Fruit fly (Drosophila melanogaster) whole organism, embryonic: Measurements from ENCODE around the gene Jhbp7.

ENCODE experiments used
- CG11504 ChIP-seq: fragments of 200-800 bp; sonication (Bioruptor generic); optimal IDR thresholded peaks from 3 replicates; lab custom pipeline; 2019; ENCODE audit warnings: missing biosample characterization, mild to moderate bottlenecking, missing genetic modification characterization, moderate library complexity
- CG12219 ChIP-seq: fragments of 200-800 bp; sonication (Bioruptor generic); optimal IDR thresholded peaks from 3 replicates; lab custom pipeline; 2018; ENCODE audit warnings: missing biosample characterization, mild to moderate bottlenecking, missing genetic modification characterization
- CG13894 ChIP-seq: fragments of 200-800 bp; sonication (Bioruptor generic); optimal IDR thresholded peaks from 3 replicates; lab custom pipeline; 2018; ENCODE audit warnings: missing biosample characterization, mild to moderate bottlenecking, missing genetic modification characterization, moderate library complexity
- CG15514 ChIP-seq: fragments of 200-800 bp; sonication (Bioruptor generic); optimal IDR thresholded peaks from 3 replicates; lab custom pipeline; 2017; ENCODE audit warnings: missing biosample characterization, missing genetic modification characterization, mild to moderate bottlenecking, moderate library complexity, missing genetic modification reagents
- CG15601 ChIP-seq: fragments of 200-800 bp; sonication (Bioruptor generic); optimal IDR thresholded peaks from 3 replicates; lab custom pipeline; 2019; ENCODE audit warnings: missing biosample characterization, mild to moderate bottlenecking, missing genetic modification characterization, moderate library complexity
- CG16779 ChIP-seq: fragments of 200-800 bp; sonication (Bioruptor generic); IDR thresholded peaks from 2 replicates; pipeline ENCODE4 v1.3.6; 2022; ENCODE audit warnings: missing biosample characterization, missing genetic modification characterization
- CG32532 ChIP-seq: fragments of 200-800 bp; sonication (Bioruptor generic); IDR thresholded peaks from 2 replicates; pipeline ENCODE4 v1.3.6; 2022; ENCODE audit warnings: missing biosample characterization, missing genetic modification characterization
- CG34422 ChIP-seq: fragments of 200-800 bp; sonication (Bioruptor generic); IDR thresholded peaks from 3 replicates; pipeline ENCODE4 v1.3.6; 2022; ENCODE audit warnings: missing biosample characterization, missing genetic modification characterization
- CG3838 ChIP-seq: fragments of 200-800 bp; sonication (Bioruptor generic); optimal IDR thresholded peaks from 3 replicates; lab custom pipeline; 2016; ENCODE audit warnings: missing biosample characterization, missing genetic modification characterization
- CG4617 ChIP-seq: fragments of 200-800 bp; sonication (Bioruptor generic); optimal IDR thresholded peaks from 3 replicates; lab custom pipeline; 2016; ENCODE audit warnings: missing biosample characterization, missing genetic modification characterization, borderline replicate concordance
- CG7271 ChIP-seq: fragments of 200-800 bp; sonication (Bioruptor generic); optimal IDR thresholded peaks from 2 replicates; lab custom pipeline; 2018; ENCODE audit warnings: missing biosample characterization, mild to moderate bottlenecking, missing genetic modification characterization, moderate library complexity
- CG7745 ChIP-seq: fragments of 200-800 bp; sonication (Bioruptor generic); optimal IDR thresholded peaks from 2 replicates; lab custom pipeline; 2018; ENCODE audit warnings: missing biosample characterization, mild to moderate bottlenecking, missing genetic modification characterization, moderate library complexity
- CG8924 ChIP-seq: fragments of 200-800 bp; optimal IDR thresholded peaks from 3 replicates; lab custom pipeline; 2019; ENCODE audit warnings: missing biosample characterization, mild to moderate bottlenecking, missing genetic modification characterization, moderate library complexity
- CTCF ChIP-seq: fragments of 200-800 bp; sonication (Bioruptor generic); optimal IDR thresholded peaks from 2 replicates; lab custom pipeline; 2017; ENCODE audit warnings: missing biosample characterization, mild to moderate bottlenecking, missing genetic modification characterization, moderate library complexity
- Chrac-16 ChIP-seq: fragments of 200-800 bp; sonication (Bioruptor generic); optimal IDR thresholded peaks from 3 replicates; lab custom pipeline; 2016; ENCODE audit warnings: missing biosample characterization, missing genetic modification characterization
- Ets65A ChIP-seq: fragments of 200-800 bp; sonication (Bioruptor generic); peaks from one replicate; lab custom pipeline; 2016; ENCODE audit warnings: missing biosample characterization, missing genetic modification characterization
- Fer1 ChIP-seq: fragments of 200-800 bp; sonication (Bioruptor generic); optimal IDR thresholded peaks from 2 replicates; lab custom pipeline; 2017; ENCODE audit warnings: missing biosample characterization, mild to moderate bottlenecking, missing genetic modification characterization
- Hand ChIP-seq: fragments of 200-800 bp; sonication (Bioruptor generic); optimal IDR thresholded peaks from 2 replicates; lab custom pipeline; 2017; ENCODE audit warnings: mild to moderate bottlenecking, missing biosample characterization, missing genetic modification reagents, missing genetic modification characterization
- Nf-YA ChIP-seq: fragments of 200-800 bp; sonication (Bioruptor generic); IDR thresholded peaks from 2 replicates; pipeline ENCODE4 v1.3.6; 2022; ENCODE audit warnings: missing biosample characterization, missing genetic modification characterization
- Trl ChIP-seq, 3 experiments: fragments of >200 bp in 2 of 3; fragments of 200-800 bp in 1 of 3; sonication (Bioruptor generic) in 1 of 3; optimal IDR thresholded peaks; 2 replicates in 1 of 3; 3 replicates in 2 of 3; lab custom pipeline; 2016 to 2017; ENCODE audit warnings: missing biosample characterization in 1 of 3, missing genetic modification characterization in 1 of 3
- abd-A ChIP-seq: fragments of 200-800 bp; sonication (Bioruptor generic); optimal IDR thresholded peaks from 3 replicates; lab custom pipeline; 2019; ENCODE audit warnings: missing biosample characterization, mild to moderate bottlenecking, missing genetic modification characterization, moderate library complexity
- al ChIP-seq: fragments of 200-800 bp; sonication (Bioruptor generic); IDR thresholded peaks from 2 replicates; pipeline ENCODE4 v1.3.6; 2022; ENCODE audit warnings: missing biosample characterization, missing genetic modification characterization
- amos ChIP-seq: fragments of 200-800 bp; sonication (Bioruptor generic); IDR thresholded peaks from 2 replicates; pipeline ENCODE4 v1.3.6; 2022; ENCODE audit warnings: missing biosample characterization, missing genetic modification characterization; ENCODE audit not compliant: partially characterized antibody
- az2 ChIP-seq: fragments of 200-800 bp; sonication (Bioruptor generic); optimal IDR thresholded peaks from 3 replicates; lab custom pipeline; 2016; ENCODE audit warnings: missing biosample characterization, missing genetic modification characterization
- cad ChIP-seq: fragments of >200 bp; optimal IDR thresholded peaks from 2 replicates; lab custom pipeline; 2017; ENCODE audit warnings: missing biosample characterization, missing genetic modification characterization
- dan ChIP-seq: fragments of 200-800 bp; sonication (Bioruptor generic); IDR thresholded peaks from 2 replicates; pipeline ENCODE4 v1.3.6; 2022; ENCODE audit warnings: missing biosample characterization, missing genetic modification characterization
- ewg ChIP-seq: fragments of 200-800 bp; sonication (Bioruptor generic); optimal IDR thresholded peaks from 3 replicates; lab custom pipeline; 2017; ENCODE audit warnings: mild to moderate bottlenecking, missing biosample characterization, missing genetic modification reagents, missing genetic modification characterization
- fd102C ChIP-seq: fragments of 200-800 bp; sonication (Bioruptor generic); optimal IDR thresholded peaks from 2 replicates; lab custom pipeline; 2018; ENCODE audit warnings: missing biosample characterization, mild to moderate bottlenecking, missing genetic modification characterization, moderate library complexity
- ind ChIP-seq: fragments of 200-800 bp; sonication (Bioruptor generic); optimal IDR thresholded peaks from 3 replicates; lab custom pipeline; 2016; ENCODE audit warnings: missing biosample characterization, missing genetic modification characterization
- insv ChIP-seq, 2 experiments: fragments of 200-800 bp; sonication (Bioruptor generic); optimal IDR thresholded peaks; 3 replicates each; lab custom pipeline; 2016 to 2018; ENCODE audit warnings: missing biosample characterization in 2 of 2, missing genetic modification characterization in 2 of 2
- knrl ChIP-seq: fragments of 200-800 bp; sonication (Bioruptor generic); IDR thresholded peaks from 3 replicates; pipeline ENCODE4 v1.3.6; 2022; ENCODE audit warnings: missing biosample characterization, missing genetic modification characterization; ENCODE audit not compliant: partially characterized antibody
- lilli ChIP-seq: fragments of 200-800 bp; sonication (Bioruptor generic); optimal IDR thresholded peaks from 3 replicates; lab custom pipeline; 2016; ENCODE audit warnings: missing biosample characterization, missing genetic modification characterization
- lmd ChIP-seq: fragments of 200-800 bp; sonication (Bioruptor generic); IDR thresholded peaks from 2 replicates; pipeline ENCODE4 v1.3.6; 2022; ENCODE audit warnings: missing biosample characterization, missing genetic modification characterization
- nmo ChIP-seq: fragments of 200-800 bp; sonication (Bioruptor generic); optimal IDR thresholded peaks from 2 replicates; lab custom pipeline; 2018; ENCODE audit warnings: missing biosample characterization, mild to moderate bottlenecking, missing genetic modification characterization, moderate library complexity
- phol ChIP-seq: fragments of 200-800 bp; sonication (Bioruptor generic); optimal IDR thresholded peaks from 3 replicates; lab custom pipeline; 2018; ENCODE audit warnings: missing biosample characterization, mild to moderate bottlenecking, missing genetic modification characterization, moderate library complexity
- repo ChIP-seq: fragments of 200-800 bp; sonication (Bioruptor generic); optimal IDR thresholded peaks from 2 replicates; lab custom pipeline; 2016; ENCODE audit warnings: missing biosample characterization, missing genetic modification characterization
- scrt ChIP-seq: fragments of 200-800 bp; sonication (Bioruptor generic); optimal IDR thresholded peaks from 2 replicates; lab custom pipeline; 2018; ENCODE audit warnings: missing biosample characterization, mild to moderate bottlenecking, missing genetic modification characterization, moderate library complexity
- sim ChIP-seq: fragments of 200-800 bp; sonication (Bioruptor generic); IDR thresholded peaks from 2 replicates; pipeline ENCODE4 v1.3.6; 2022; ENCODE audit warnings: missing biosample characterization, missing genetic modification characterization
- sna ChIP-seq: fragments of 200-800 bp; sonication (Bioruptor generic); IDR thresholded peaks from 2 replicates; pipeline ENCODE4 v1.3.6; 2022; ENCODE audit warnings: missing biosample characterization, missing genetic modification characterization; ENCODE audit not compliant: partially characterized antibody
- tll ChIP-seq, 2 experiments: fragments of 200-800 bp in 1 of 2; fragments of >200 bp in 1 of 2; sonication (Bioruptor generic) in 1 of 2; optimal IDR thresholded peaks; 2 replicates each; lab custom pipeline; 2017 to 2019; ENCODE audit warnings: missing biosample characterization in 2 of 2, missing genetic modification characterization in 2 of 2, mild to moderate bottlenecking in 1 of 2, moderate library complexity in 1 of 2
- twi ChIP-seq: fragments of 200-800 bp; optimal IDR thresholded peaks from 2 replicates; lab custom pipeline; 2019; ENCODE audit warnings: missing biosample characterization, mild to moderate bottlenecking, missing genetic modification characterization, moderate library complexity
- unpg ChIP-seq: fragments of 200-800 bp; sonication (Bioruptor generic); optimal IDR thresholded peaks from 3 replicates; lab custom pipeline; 2018; ENCODE audit warnings: missing biosample characterization, mild to moderate bottlenecking, missing genetic modification characterization, moderate library complexity
- zen ChIP-seq: fragments of 200-800 bp; sonication (Bioruptor generic); optimal IDR thresholded peaks from 3 replicates; lab custom pipeline; 2018; ENCODE audit warnings: missing biosample characterization, mild to moderate bottlenecking, missing genetic modification characterization, moderate library complexity

The Jhbp7 gene

dm6 chr3R:25194723-25195577 is 42.5 kb upstream of the Jhbp7 start, which contains the start of gene CG13653:
Gene CG13653, plus strand, starts transcription at chr3R:25195527.
- TF ChIP-seq tll (GFP tag; optimal IDR thresholded peaks at IDR 0.05; lab: Kevin White, UChicago), result peak in 1 of 2 experiments; percentile 91
- TF ChIP-seq dan (GFP tag; lab: Robert Waterston, UW), result 0 out of 2 replicates have a peak, but pooled peaks have one; percentile 9
- peak; percentile 44 for TF ChIP-seq Ets65A (GFP tag; lab: Kevin White, UChicago)
- peak; percentile 79 for TF ChIP-seq CTCF (GFP tag; lab: Kevin White, UChicago)
- no peak for TF ChIP-seq Chrac-16
- TF ChIP-seq cad (GFP tag; lab: Kevin White, UChicago), result peak; percentile 88
- no peak for TF ChIP-seq fd102C (GFP tag; lab: Kevin White, UChicago)
- peak; percentile 25 for TF ChIP-seq CG7271
- no peak for TF ChIP-seq CG12219 (GFP tag; lab: Kevin White, UChicago)
- no peak for TF ChIP-seq insv (GFP tag; optimal IDR thresholded peaks at IDR 0.05; lab: Kevin White, UChicago)
- TF ChIP-seq Nf-YA, result no peak
- 0 out of 3 replicates have a peak, but pooled peaks have one; percentile 11 for TF ChIP-seq CG34422 (GFP tag; lab: Robert Waterston, UW)
- TF ChIP-seq al (GFP tag; lab: Robert Waterston, UW), result no peak
- TF ChIP-seq CG7745, result no peak
- TF ChIP-seq zen (tag; lab: Kevin White, UChicago), result peak; percentile 84
- TF ChIP-seq CG15601 (tag; lab: Kevin White, UChicago), result no peak
- TF ChIP-seq repo (GFP tag; lab: Kevin White, UChicago), result no peak
- no peak for TF ChIP-seq CG4617 (GFP tag; lab: Kevin White, UChicago)

DNA sequence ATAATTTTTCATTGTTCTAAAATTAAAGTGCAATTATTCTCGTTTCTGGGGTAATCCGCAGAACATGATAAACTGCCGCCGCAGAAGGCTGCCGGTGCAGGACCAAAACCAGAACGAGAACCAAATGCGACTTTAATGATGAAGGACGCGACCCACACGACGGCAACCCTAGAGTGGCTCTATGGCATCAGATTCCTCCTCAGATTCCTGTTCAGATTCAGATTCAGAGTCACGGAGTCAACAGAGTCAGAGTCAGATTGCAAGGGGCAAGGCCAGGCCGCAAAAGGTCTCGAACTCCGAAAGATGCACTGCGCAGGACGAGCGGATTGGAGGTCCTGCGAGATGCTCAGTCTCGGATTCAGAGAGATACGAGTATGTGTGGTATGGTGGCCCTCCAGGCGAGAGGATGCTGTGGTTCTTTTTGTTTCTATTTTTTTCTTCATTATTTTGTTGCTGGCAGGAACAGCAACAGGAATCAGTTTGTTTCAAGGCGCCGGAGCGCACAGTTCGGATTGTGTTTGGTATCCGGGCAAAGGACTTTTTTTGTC is 38.0 kb upstream of the Jhbp7 start, which contains the start of gene CG13654:
TSS of gene CG13654 (plus strand) at position 498 of the 548 bp plus-strand sequence.
- TF ChIP-seq CG13894 (tag; lab: Kevin White, UChicago) (peak; percentile 91), CG32532 (GFP tag; lab: Robert Waterston, UW) (no peak), amos (GFP tag; lab: Robert Waterston, UW) (0 out of 2 replicates have a peak, but pooled peaks have one; percentile 4), ewg (GFP tag; lab: Kevin White, UChicago) (peak; percentile 78), az2 (no peak), Fer1 (peak; percentile 10), abd-A (tag; lab: Kevin White, UChicago) (peak; percentile 16), twi (tag; lab: Kevin White, UChicago) (no peak), CG8924 (no peak), CG15514 (peak; percentile 23), Trl (optimal IDR thresholded peaks at IDR 0.05; lab: Kevin White, UChicago) (peak in 1 of 2 experiments; percentile 27), Trl (GFP tag; optimal IDR thresholded peaks at IDR 0.05; lab: Kevin White, UChicago) (no peak), knrl (GFP tag; lab: Robert Waterston, UW) (no peak), sim (GFP tag; lab: Robert Waterston, UW) (no peak), CG11504 (tag; lab: Kevin White, UChicago) (peak; percentile 46), ind (no peak), sna (no peak), phol (no peak), lilli (GFP tag; lab: Kevin White, UChicago) (no peak), CG16779 (GFP tag; lab: Robert Waterston, UW) (0 out of 2 replicates have a peak, but pooled peaks have one; percentile 44), zen (tag; lab: Kevin White, UChicago) (peak; percentile 41), Hand (GFP tag; lab: Kevin White, UChicago) (no peak), nmo (GFP tag; lab: Kevin White, UChicago) (no peak), lmd (GFP tag; lab: Robert Waterston, UW) (no peak), unpg (GFP tag; lab: Kevin White, UChicago) (no peak), dan (GFP tag; lab: Robert Waterston, UW) (0 out of 2 replicates have a peak, but pooled peaks have one; percentile 11), CG3838 (GFP tag; lab: Kevin White, UChicago) (no peak), scrt (peak; percentile 86)
